Worm (Caenorhabditis elegans) whole organism, young adult: ENCODE results near the gene col-166.

Experiments
- Y53G8AR.9 ChIP-seq: fragments of 200-800 bp; sonication (Bioruptor generic); conservative IDR thresholded peaks from 2 replicates; pipeline ENCODE4 v1.3.6; 2022; ENCODE audit warnings: missing genetic modification reagents, missing genetic modification characterization, missing compliant biosample characterization
- efl-1 ChIP-seq: fragments of 150-350 bp; optimal IDR thresholded peaks from 2 replicates; lab custom pipeline; 2014; ENCODE audit warnings: missing biosample characterization, missing genetic modification reagents, missing genetic modification characterization
- hsf-1 ChIP-seq: fragments of 200-800 bp; sonication (Bioruptor generic); IDR thresholded peaks from 2 replicates; pipeline ENCODE4 v1.3.6; 2022; ENCODE audit warnings: missing genetic modification reagents, missing genetic modification characterization, missing compliant biosample characterization
- ztf-18 ChIP-seq: sonication (generic microtip); optimal IDR thresholded peaks from 2 replicates; lab custom pipeline; 2016; ENCODE audit warnings: missing genotype, mild to moderate bottlenecking, missing genetic modification characterization, missing compliant biosample characterization

ce11 chrX:6247869-6248268, 31.9 kb upstream of the col-166 start:
- TF ChIP-seq ztf-18 (no peak), hsf-1 (GFP tag; lab: Robert Waterston, UW) (no peak), efl-1 (GFP tag; lab: Kevin White, UChicago) (no peak), Y53G8AR.9 (no peak)
